Fruit fly (Drosophila melanogaster) whole organism, prepupa: ENCODE results near the gene bsf.
A peak's percentile ranks its signal among the peaks of the same experiment; 100 is the strongest.

ENCODE experiments used
- CG10669 ChIP-seq: fragments of 200-800 bp; sonication (Bioruptor generic); optimal IDR thresholded peaks from 3 replicates; lab custom pipeline; 2018; ENCODE audit warnings: missing biosample characterization, mild to moderate bottlenecking, missing genetic modification characterization, moderate library complexity
- CG11294 ChIP-seq: fragments of 200-800 bp; sonication (Bioruptor generic); IDR thresholded peaks from 2 replicates; pipeline ENCODE4 v1.3.6; 2022; ENCODE audit warnings: missing biosample characterization, missing genetic modification characterization
- CG15336 ChIP-seq: fragments of 200-800 bp; sonication (Bioruptor generic); IDR thresholded peaks from 2 replicates; pipeline ENCODE4 v1.3.6; 2022; ENCODE audit warnings: missing biosample characterization, missing genetic modification characterization
- CG1621 ChIP-seq: fragments of 200-800 bp; sonication (Bioruptor generic); optimal IDR thresholded peaks from 3 replicates; lab custom pipeline; 2018; ENCODE audit warnings: missing biosample characterization, mild to moderate bottlenecking, missing genetic modification characterization
- CG16779 ChIP-seq: fragments of 200-800 bp; sonication (Bioruptor generic); optimal IDR thresholded peaks from 3 replicates; lab custom pipeline; 2017; ENCODE audit warnings: missing biosample characterization, mild to moderate bottlenecking, missing genetic modification characterization
- CG3032 ChIP-seq: fragments of 200-800 bp; optimal IDR thresholded peaks from 2 replicates; lab custom pipeline; 2019; ENCODE audit warnings: missing biosample characterization, mild to moderate bottlenecking, missing genetic modification characterization, moderate library complexity
- CG31627 ChIP-seq: fragments of 200-800 bp; sonication (Bioruptor generic); optimal IDR thresholded peaks from 3 replicates; lab custom pipeline; 2016; ENCODE audit warnings: missing biosample characterization, missing genetic modification characterization
- CG34406 ChIP-seq: fragments of 200-800 bp; sonication (Bioruptor generic); optimal IDR thresholded peaks from 3 replicates; lab custom pipeline; 2016; ENCODE audit warnings: missing biosample characterization, missing genetic modification characterization
- CG6163 ChIP-seq: fragments of 200-800 bp; sonication (Bioruptor generic); IDR thresholded peaks from 3 replicates; pipeline ENCODE4 v1.3.6; 2022; ENCODE audit warnings: missing biosample characterization, missing genetic modification characterization
- CG6276 ChIP-seq: fragments of 200-800 bp; sonication (Bioruptor generic); optimal IDR thresholded peaks from 2 replicates; lab custom pipeline; 2017; ENCODE audit warnings: missing biosample characterization, mild to moderate bottlenecking, missing genetic modification characterization
- CG6808 ChIP-seq: fragments of 200-800 bp; sonication (Bioruptor generic); optimal IDR thresholded peaks from 3 replicates; lab custom pipeline; 2017; ENCODE audit warnings: missing biosample characterization, missing genetic modification characterization, mild to moderate bottlenecking, moderate library complexity, missing genetic modification reagents
- CG7368 ChIP-seq: fragments of 200-800 bp; sonication (Bioruptor generic); optimal IDR thresholded peaks from 3 replicates; lab custom pipeline; 2016; ENCODE audit warnings: missing biosample characterization, missing genetic modification characterization
- CG8119 ChIP-seq: fragments of 200-800 bp; sonication (Bioruptor generic); IDR thresholded peaks from 3 replicates; pipeline ENCODE4 v1.3.6; 2022; ENCODE audit warnings: missing biosample characterization, missing genetic modification characterization
- CG8319 ChIP-seq: fragments of 200-800 bp; sonication (Bioruptor generic); optimal IDR thresholded peaks from 3 replicates; lab custom pipeline; 2016; ENCODE audit warnings: missing biosample characterization, missing genetic modification characterization
- CG8632 ChIP-seq: fragments of 200-800 bp; sonication (Bioruptor generic); optimal IDR thresholded peaks from 3 replicates; lab custom pipeline; 2016; ENCODE audit warnings: missing biosample characterization, missing genetic modification characterization
- CG9139 ChIP-seq: fragments of 200-800 bp; sonication (Bioruptor generic); optimal IDR thresholded peaks from 3 replicates; lab custom pipeline; 2017; ENCODE audit warnings: missing biosample characterization, mild to moderate bottlenecking, missing genetic modification characterization
- Eip75B ChIP-seq: fragments of 200-800 bp; sonication (Bioruptor generic); optimal IDR thresholded peaks from 3 replicates; lab custom pipeline; 2016; ENCODE audit warnings: missing biosample characterization, missing genetic modification characterization
- Eip78C ChIP-seq: fragments of 200-800 bp; sonication (Bioruptor generic); peaks from one replicate; lab custom pipeline; 2016; ENCODE audit warnings: missing biosample characterization, missing genetic modification characterization
- Eip93F ChIP-seq: fragments of 200-800 bp; sonication (Bioruptor generic); optimal IDR thresholded peaks from 2 replicates; lab custom pipeline; 2016; ENCODE audit warnings: missing biosample characterization, mild to moderate bottlenecking, missing genetic modification characterization
- Ets21C ChIP-seq: fragments of 200-800 bp; sonication (Bioruptor generic); optimal IDR thresholded peaks from 3 replicates; lab custom pipeline; 2016; ENCODE audit warnings: missing biosample characterization, missing genetic modification characterization
- Ets96B ChIP-seq: fragments of 200-800 bp; optimal IDR thresholded peaks from 2 replicates; lab custom pipeline; 2019; ENCODE audit warnings: missing biosample characterization, mild to moderate bottlenecking, missing genetic modification characterization, moderate library complexity
- Gug ChIP-seq: fragments of 200-800 bp; sonication (Bioruptor generic); IDR thresholded peaks from 2 replicates; pipeline ENCODE4 v1.3.6; 2022; ENCODE audit warnings: missing biosample characterization, missing genetic modification characterization
- Hr39 ChIP-seq: fragments of 200-800 bp; sonication (Bioruptor generic); optimal IDR thresholded peaks from 2 replicates; lab custom pipeline; 2016; ENCODE audit warnings: missing biosample characterization, missing genetic modification characterization
- Hr4 ChIP-seq: fragments of 200-800 bp; sonication (Bioruptor generic); optimal IDR thresholded peaks from 3 replicates; lab custom pipeline; 2016; ENCODE audit warnings: missing biosample characterization, missing genetic modification characterization
- Lpt ChIP-seq: fragments of 200-800 bp; sonication (Bioruptor generic); optimal IDR thresholded peaks from 3 replicates; lab custom pipeline; 2016; ENCODE audit warnings: missing biosample characterization, missing genetic modification characterization
- Met ChIP-seq: fragments of 200-800 bp; sonication (Bioruptor generic); optimal IDR thresholded peaks from 3 replicates; lab custom pipeline; 2016; ENCODE audit warnings: missing biosample characterization, missing genetic modification characterization
- OdsH ChIP-seq: fragments of 200-800 bp; sonication (Bioruptor generic); optimal IDR thresholded peaks from 3 replicates; lab custom pipeline; 2016; ENCODE audit warnings: missing biosample characterization, missing genetic modification characterization
- Smox ChIP-seq: fragments of 200-800 bp; sonication (Bioruptor generic); optimal IDR thresholded peaks from 3 replicates; lab custom pipeline; 2016; ENCODE audit warnings: missing biosample characterization, missing genetic modification characterization
- Sox14 ChIP-seq: fragments of 200-800 bp; sonication (Bioruptor generic); optimal IDR thresholded peaks from 3 replicates; lab custom pipeline; 2016; ENCODE audit warnings: missing biosample characterization, missing genetic modification characterization
- Sox15 ChIP-seq: fragments of 200-800 bp; sonication (Bioruptor generic); optimal IDR thresholded peaks from 3 replicates; lab custom pipeline; 2016; ENCODE audit warnings: missing biosample characterization, missing genetic modification characterization
- acj6 ChIP-seq: fragments of 200-800 bp; sonication (Bioruptor generic); optimal IDR thresholded peaks from 3 replicates; lab custom pipeline; 2016; ENCODE audit warnings: missing biosample characterization, missing genetic modification characterization
- dac ChIP-seq: fragments of 200-800 bp; sonication (Bioruptor generic); optimal IDR thresholded peaks from 2 replicates; lab custom pipeline; 2017; ENCODE audit warnings: missing biosample characterization, mild to moderate bottlenecking, missing genetic modification characterization
- dsx ChIP-seq: fragments of 200-800 bp; optimal IDR thresholded peaks from 3 replicates; lab custom pipeline; 2019; ENCODE audit warnings: missing biosample characterization, mild to moderate bottlenecking, missing genetic modification characterization, moderate library complexity; ENCODE audit not compliant: poor library complexity, severe bottlenecking
- fd59A ChIP-seq: fragments of 200-800 bp; sonication (Bioruptor generic); optimal IDR thresholded peaks from 2 replicates; lab custom pipeline; 2017; ENCODE audit warnings: missing biosample characterization, mild to moderate bottlenecking, missing genetic modification characterization, missing genetic modification reagents
- fd85E ChIP-seq: fragments of 200-800 bp; sonication (Bioruptor generic); optimal IDR thresholded peaks from 3 replicates; lab custom pipeline; 2016; ENCODE audit warnings: missing biosample characterization, missing genetic modification characterization
- lz ChIP-seq: fragments of 200-800 bp; sonication (Bioruptor generic); optimal IDR thresholded peaks from 3 replicates; lab custom pipeline; 2016; ENCODE audit warnings: missing biosample characterization, missing genetic modification characterization
- net ChIP-seq: fragments of 200-800 bp; sonication (Bioruptor generic); optimal IDR thresholded peaks from 3 replicates; lab custom pipeline; 2016; ENCODE audit warnings: missing biosample characterization, missing genetic modification characterization
- pdm3 ChIP-seq: fragments of 200-800 bp; sonication (Bioruptor generic); optimal IDR thresholded peaks from 3 replicates; lab custom pipeline; 2016; ENCODE audit warnings: missing biosample characterization, missing genetic modification characterization
- spab ChIP-seq: fragments of 200-800 bp; sonication (Bioruptor generic); optimal IDR thresholded peaks from 2 replicates; lab custom pipeline; 2017; ENCODE audit warnings: missing biosample characterization, mild to moderate bottlenecking, missing genetic modification characterization, missing genetic modification reagents
- ss ChIP-seq, 2 experiments: fragments of 200-800 bp; sonication (Bioruptor generic); optimal IDR thresholded peaks; 2 replicates in 1 of 2; 3 replicates in 1 of 2; lab custom pipeline; 2017 to 2018; ENCODE audit warnings: mild to moderate bottlenecking in 2 of 2, missing biosample characterization in 2 of 2, missing genetic modification characterization in 2 of 2, moderate library complexity in 1 of 2
- topi ChIP-seq: fragments of 200-800 bp; sonication (Bioruptor generic); optimal IDR thresholded peaks from 3 replicates; lab custom pipeline; 2016; ENCODE audit warnings: missing biosample characterization, missing genetic modification characterization
- vri ChIP-seq: fragments of 200-800 bp; sonication (Bioruptor generic); optimal IDR thresholded peaks from 3 replicates; lab custom pipeline; 2016; ENCODE audit warnings: missing biosample characterization, mild to moderate bottlenecking, missing genetic modification characterization

bsf gene

dm6 chr2L:18465402-18466201, 11.2 kb upstream of the bsf start (continued):
- TF ChIP-seq Met (GFP tag; lab: Kevin White, UChicago) (peak; percentile 85), Ets96B (tag; lab: Kevin White, UChicago) (peak; percentile 66), acj6 (GFP tag; lab: Kevin White, UChicago) (peak; percentile 72), Eip93F (GFP tag; lab: Kevin White, UChicago) (peak; percentile 72), CG34406 (GFP tag; lab: Kevin White, UChicago) (peak; percentile 80), fd85E (GFP tag; lab: Kevin White, UChicago) (no peak), Sox15 (peak; percentile 51), CG9139 (peak; percentile 7), CG6163 (GFP tag; lab: Robert Waterston, UW) (peak; percentile 50), CG16779 (tag; lab: Kevin White, UChicago) (peak; percentile 18), Smox (GFP tag; lab: Kevin White, UChicago) (peak; percentile 88), CG8119 (peak; percentile 86), CG10669 (GFP tag; lab: Kevin White, UChicago) (peak; percentile 47), spab (GFP tag; lab: Kevin White, UChicago) (peak; percentile 50), CG6276 (peak; percentile 63), Eip78C (peak; percentile 95), dsx (peak; percentile 55), Ets21C (GFP tag; lab: Kevin White, UChicago) (peak; percentile 67), Eip75B (GFP tag; lab: Kevin White, UChicago) (peak; percentile 83), Lpt (GFP tag; lab: Kevin White, UChicago) (peak; percentile 57)

- TF ChIP-seq Eip78C = no peak
- no peak for TF ChIP-seq dac (GFP tag; lab: Kevin White, UChicago)
- no peak for TF ChIP-seq net (GFP tag; lab: Kevin White, UChicago)
- no peak for TF ChIP-seq CG1621 (tag; lab: Kevin White, UChicago)
- no peak for TF ChIP-seq CG7368 (GFP tag; lab: Kevin White, UChicago)
- no peak for TF ChIP-seq OdsH
- TF ChIP-seq Sox15 = no peak
- TF ChIP-seq CG15336 (GFP tag; lab: Robert Waterston, UW) = no peak
- TF ChIP-seq fd59A (GFP tag; lab: Kevin White, UChicago) = no peak
- TF ChIP-seq ss (GFP tag; optimal IDR thresholded peaks at IDR 0.05; lab: Kevin White, UChicago) = peak; percentile 39 to 54
- TF ChIP-seq Hr39 (GFP tag; lab: Kevin White, UChicago) = peak; percentile 30
- TF ChIP-seq Ets21C (GFP tag; lab: Kevin White, UChicago) = no peak
- TF ChIP-seq CG3032 (tag; lab: Kevin White, UChicago) = no peak
- peak; percentile 50 for TF ChIP-seq dsx
- TF ChIP-seq pdm3 = no peak
- no peak for TF ChIP-seq Sox14 (GFP tag; lab: Kevin White, UChicago)
- no peak for TF ChIP-seq CG6808 (GFP tag; lab: Kevin White, UChicago)
- no peak for TF ChIP-seq topi (GFP tag; lab: Kevin White, UChicago)
- TF ChIP-seq vri (GFP tag; lab: Kevin White, UChicago) = no peak
- TF ChIP-seq CG8319 = no peak
- peak; percentile 61 for TF ChIP-seq Lpt (GFP tag; lab: Kevin White, UChicago)
- TF ChIP-seq Hr4 (GFP tag; lab: Kevin White, UChicago) = no peak
- no peak for TF ChIP-seq Eip93F (GFP tag; lab: Kevin White, UChicago)
- peak; percentile 15 for TF ChIP-seq CG31627
- TF ChIP-seq lz (GFP tag; lab: Kevin White, UChicago) = no peak
- TF ChIP-seq CG8632 (GFP tag; lab: Kevin White, UChicago) = no peak
- peak; percentile 21; the same call in 1 of the 2 replicates for TF ChIP-seq Gug (GFP tag; lab: Robert Waterston, UW)
- TF ChIP-seq CG9139 = no peak
- TF ChIP-seq CG11294 (GFP tag; lab: Robert Waterston, UW) = no peak
Observed at dm6 chr2L:18464116-18464530, 9.7 kb upstream of the bsf start.
